Fruit fly (Drosophila melanogaster) whole organism, embryonic: Measurements from ENCODE around the gene shd.

ENCODE experiments used
- CG10267 ChIP-seq: fragments of 200-800 bp; sonication (Bioruptor generic); optimal IDR thresholded peaks from 2 replicates; lab custom pipeline; 2018; ENCODE audit warnings: missing biosample characterization, mild to moderate bottlenecking, missing genetic modification characterization, moderate library complexity
- CG12769 ChIP-seq: fragments of 200-800 bp; sonication (Bioruptor generic); optimal IDR thresholded peaks from 2 replicates; lab custom pipeline; 2019; ENCODE audit warnings: missing biosample characterization, mild to moderate bottlenecking, missing genetic modification characterization, moderate library complexity
- CG13424 ChIP-seq: fragments of 200-800 bp; sonication (Bioruptor generic); optimal IDR thresholded peaks from 2 replicates; lab custom pipeline; 2019; ENCODE audit warnings: missing biosample characterization, mild to moderate bottlenecking, missing genetic modification characterization, moderate library complexity
- CG13894 ChIP-seq: fragments of 200-800 bp; sonication (Bioruptor generic); optimal IDR thresholded peaks from 3 replicates; lab custom pipeline; 2018; ENCODE audit warnings: missing biosample characterization, mild to moderate bottlenecking, missing genetic modification characterization, moderate library complexity
- CG14014 ChIP-seq: fragments of 200-800 bp; sonication (Bioruptor generic); IDR thresholded peaks from 2 replicates; pipeline ENCODE4 v1.3.6; 2022; ENCODE audit warnings: missing biosample characterization, missing genetic modification characterization
- CG1647 ChIP-seq: fragments of 200-800 bp; sonication (Bioruptor generic); optimal IDR thresholded peaks from 3 replicates; lab custom pipeline; 2016; ENCODE audit warnings: missing biosample characterization, missing genetic modification characterization
- CG16779 ChIP-seq: fragments of 200-800 bp; sonication (Bioruptor generic); IDR thresholded peaks from 2 replicates; pipeline ENCODE4 v1.3.6; 2022; ENCODE audit warnings: missing biosample characterization, missing genetic modification characterization
- CG17829 ChIP-seq: fragments of 200-800 bp; optimal IDR thresholded peaks from 2 replicates; lab custom pipeline; 2019; ENCODE audit warnings: missing biosample characterization, mild to moderate bottlenecking, missing genetic modification characterization, moderate library complexity
- CG30020 ChIP-seq: fragments of 200-800 bp; optimal IDR thresholded peaks from 2 replicates; lab custom pipeline; 2019; ENCODE audit warnings: missing biosample characterization, mild to moderate bottlenecking, missing genetic modification characterization, moderate library complexity
- CG30431 ChIP-seq: fragments of 200-800 bp; sonication (Bioruptor generic); optimal IDR thresholded peaks from 2 replicates; lab custom pipeline; 2017; ENCODE audit warnings: missing biosample characterization, missing genetic modification characterization
- CG32532 ChIP-seq: fragments of 200-800 bp; sonication (Bioruptor generic); IDR thresholded peaks from 2 replicates; pipeline ENCODE4 v1.3.6; 2022; ENCODE audit warnings: missing biosample characterization, missing genetic modification characterization
- CG32767 ChIP-seq: fragments of 200-800 bp; sonication (Bioruptor generic); IDR thresholded peaks from 2 replicates; pipeline ENCODE4 v1.3.6; 2022; ENCODE audit warnings: missing biosample characterization, missing genetic modification characterization
- CG3281 ChIP-seq: fragments of 200-800 bp; sonication (Bioruptor generic); optimal IDR thresholded peaks from 3 replicates; lab custom pipeline; 2017; ENCODE audit warnings: missing biosample characterization, mild to moderate bottlenecking, missing genetic modification characterization
- CG33213 ChIP-seq: fragments of 200-800 bp; sonication (Bioruptor generic); optimal IDR thresholded peaks from 3 replicates; lab custom pipeline; 2016; ENCODE audit warnings: missing biosample characterization, missing genetic modification characterization
- CG3407 ChIP-seq: fragments of 200-800 bp; sonication (Bioruptor generic); optimal IDR thresholded peaks from 2 replicates; lab custom pipeline; 2018; ENCODE audit warnings: missing biosample characterization, mild to moderate bottlenecking, missing genetic modification characterization
- CG3838 ChIP-seq: fragments of 200-800 bp; sonication (Bioruptor generic); optimal IDR thresholded peaks from 3 replicates; lab custom pipeline; 2016; ENCODE audit warnings: missing biosample characterization, missing genetic modification characterization
- CG4617 ChIP-seq: fragments of 200-800 bp; sonication (Bioruptor generic); optimal IDR thresholded peaks from 3 replicates; lab custom pipeline; 2016; ENCODE audit warnings: missing biosample characterization, missing genetic modification characterization, borderline replicate concordance
- CG6654 ChIP-seq: fragments of 200-800 bp; sonication (Bioruptor generic); optimal IDR thresholded peaks from 2 replicates; lab custom pipeline; 2017; ENCODE audit warnings: missing biosample characterization, mild to moderate bottlenecking, missing genetic modification characterization
- CG6765 ChIP-seq: fragments of 200-800 bp; sonication (Bioruptor generic); optimal IDR thresholded peaks from 3 replicates; lab custom pipeline; 2017; ENCODE audit warnings: missing biosample characterization, mild to moderate bottlenecking, missing genetic modification characterization
- CG7556 ChIP-seq: fragments of 200-800 bp; sonication (Bioruptor generic); optimal IDR thresholded peaks from 2 replicates; lab custom pipeline; 2017; ENCODE audit warnings: missing biosample characterization, mild to moderate bottlenecking, missing genetic modification characterization
- Chrac-16 ChIP-seq: fragments of 200-800 bp; sonication (Bioruptor generic); optimal IDR thresholded peaks from 3 replicates; lab custom pipeline; 2016; ENCODE audit warnings: missing biosample characterization, missing genetic modification characterization
- Dip3 ChIP-seq: fragments of 200-800 bp; sonication (Bioruptor generic); optimal IDR thresholded peaks from 3 replicates; lab custom pipeline; 2016; ENCODE audit warnings: missing biosample characterization, missing genetic modification characterization
- Fer2 ChIP-seq: fragments of 200-800 bp; sonication (Bioruptor generic); optimal IDR thresholded peaks from 2 replicates; lab custom pipeline; 2018; ENCODE audit warnings: missing biosample characterization, mild to moderate bottlenecking, missing genetic modification characterization, moderate library complexity
- H2.0 ChIP-seq: fragments of 200-800 bp; sonication (Bioruptor generic); IDR thresholded peaks from 2 replicates; pipeline ENCODE4 v1.3.6; 2022; ENCODE audit warnings: missing biosample characterization, missing genetic modification characterization
- Opbp ChIP-seq: fragments of 200-800 bp; sonication (Bioruptor generic); IDR thresholded peaks from 3 replicates; pipeline ENCODE4 v1.3.6; 2022; ENCODE audit warnings: missing biosample characterization, missing genetic modification characterization; ENCODE audit not compliant: partially characterized antibody
- Sox100B ChIP-seq: fragments of 200-800 bp; sonication (Bioruptor generic); optimal IDR thresholded peaks from 3 replicates; lab custom pipeline; 2018; ENCODE audit warnings: missing biosample characterization, mild to moderate bottlenecking, missing genetic modification characterization
- Usf ChIP-seq: fragments of 200-800 bp; sonication (Bioruptor generic); optimal IDR thresholded peaks from 2 replicates; lab custom pipeline; 2017; ENCODE audit warnings: missing genotype, missing biosample characterization, missing genetic modification characterization
- bigmax ChIP-seq: fragments of 200-800 bp; sonication (Bioruptor generic); optimal IDR thresholded peaks from 2 replicates; lab custom pipeline; 2018; ENCODE audit warnings: missing biosample characterization, mild to moderate bottlenecking, missing genetic modification characterization
- cas ChIP-seq: fragments of 200-800 bp; sonication (Bioruptor generic); IDR thresholded peaks from 2 replicates; pipeline ENCODE4 v1.3.6; 2022; ENCODE audit warnings: missing biosample characterization, missing genetic modification characterization
- croc ChIP-seq: fragments of 200-800 bp; sonication (Bioruptor generic); conservative IDR thresholded peaks from 3 replicates; pipeline ENCODE4 v1.3.6; 2022; ENCODE audit warnings: missing biosample characterization, missing genetic modification characterization
- dati ChIP-seq: fragments of 200-800 bp; sonication (Bioruptor generic); IDR thresholded peaks from 2 replicates; pipeline ENCODE4 v1.3.6; 2022; ENCODE audit warnings: missing biosample characterization, missing genetic modification characterization
- dimm ChIP-seq: fragments of 200-800 bp; sonication (Bioruptor generic); IDR thresholded peaks from 2 replicates; pipeline ENCODE4 v1.3.6; 2022; ENCODE audit warnings: missing biosample characterization, missing genetic modification characterization
- dmrt11E ChIP-seq: fragments of 200-800 bp; sonication (Bioruptor generic); optimal IDR thresholded peaks from 3 replicates; lab custom pipeline; 2018; ENCODE audit warnings: missing biosample characterization, mild to moderate bottlenecking, missing genetic modification characterization, moderate library complexity
- dysf ChIP-seq: fragments of 200-800 bp; sonication (Bioruptor generic); IDR thresholded peaks from 3 replicates; pipeline ENCODE4 v1.3.6; 2022; ENCODE audit warnings: missing biosample characterization, missing genetic modification characterization
- eve ChIP-seq, 2 experiments: fragments of >200 bp; optimal IDR thresholded peaks; 2 replicates each; lab custom pipeline; 2017; ENCODE audit warnings: missing biosample characterization in 2 of 2, missing genetic modification characterization in 2 of 2
- eyg ChIP-seq: fragments of 200-800 bp; sonication (Bioruptor generic); optimal IDR thresholded peaks from 3 replicates; lab custom pipeline; 2016; ENCODE audit warnings: missing biosample characterization, missing genetic modification characterization
- ftz-f1 ChIP-seq: fragments of 200-800 bp; sonication (Bioruptor generic); optimal IDR thresholded peaks from 2 replicates; lab custom pipeline; 2016; ENCODE audit warnings: missing biosample characterization, missing genetic modification characterization
- gce ChIP-seq: fragments of 200-800 bp; sonication (Bioruptor generic); IDR thresholded peaks from 3 replicates; pipeline ENCODE4 v1.3.6; 2022; ENCODE audit warnings: missing biosample characterization, missing genetic modification characterization
- gcm ChIP-seq: fragments of 200-800 bp; sonication (Bioruptor generic); optimal IDR thresholded peaks from 2 replicates; lab custom pipeline; 2019; ENCODE audit warnings: missing biosample characterization, mild to moderate bottlenecking, missing genetic modification characterization, moderate library complexity
- gfzf ChIP-seq: fragments of 200-800 bp; sonication (Bioruptor generic); optimal IDR thresholded peaks from 2 replicates; lab custom pipeline; 2016; ENCODE audit warnings: missing biosample characterization, mild to moderate bottlenecking, missing genetic modification characterization, moderate library complexity
- lab ChIP-seq: fragments of 200-800 bp; sonication (Bioruptor generic); optimal IDR thresholded peaks from 3 replicates; lab custom pipeline; 2017; ENCODE audit warnings: missing biosample characterization, missing genetic modification characterization, mild to moderate bottlenecking, moderate library complexity, missing genetic modification reagents
- lbe ChIP-seq: fragments of 200-800 bp; sonication (Bioruptor generic); optimal IDR thresholded peaks from 2 replicates; lab custom pipeline; 2016; ENCODE audit warnings: missing biosample characterization, mild to moderate bottlenecking, missing genetic modification characterization
- lilli ChIP-seq: fragments of 200-800 bp; sonication (Bioruptor generic); optimal IDR thresholded peaks from 3 replicates; lab custom pipeline; 2016; ENCODE audit warnings: missing biosample characterization, missing genetic modification characterization
- pan ChIP-seq, 4 experiments: fragments of >200 bp in 3 of 4; fragments of 200-800 bp in 1 of 4; sonication (Bioruptor generic) in 1 of 4; optimal IDR thresholded peaks in 3 of 4; IDR thresholded peaks in 1 of 4; 2 replicates each; pipeline versions ENCODE4 v1.3.6 to Lab custom; 2017 to 2022; ENCODE audit warnings: missing biosample characterization in 2 of 4, missing genetic modification characterization in 2 of 4, mixed read lengths in 1 of 4
- phol ChIP-seq: fragments of 200-800 bp; sonication (Bioruptor generic); optimal IDR thresholded peaks from 3 replicates; lab custom pipeline; 2018; ENCODE audit warnings: missing biosample characterization, mild to moderate bottlenecking, missing genetic modification characterization, moderate library complexity
- sens-2 ChIP-seq: fragments of 200-800 bp; sonication (Bioruptor generic); IDR thresholded peaks from 2 replicates; pipeline ENCODE4 v1.3.6; 2022; ENCODE audit warnings: missing biosample characterization, missing genetic modification characterization
- tio ChIP-seq: fragments of 200-800 bp; sonication (Bioruptor generic); optimal IDR thresholded peaks from 2 replicates; lab custom pipeline; 2017; ENCODE audit warnings: missing biosample characterization, missing genetic modification characterization, inconsistent platforms
- z ChIP-seq: fragments of 200-800 bp; sonication (Bioruptor generic); IDR thresholded peaks from 3 replicates; pipeline ENCODE4 v1.3.6; 2022; ENCODE audit warnings: missing biosample characterization, missing genetic modification characterization
- zfh2 ChIP-seq: fragments of 200-800 bp; sonication (Bioruptor generic); optimal IDR thresholded peaks from 2 replicates; lab custom pipeline; 2016; ENCODE audit warnings: missing biosample characterization, missing genetic modification characterization

The shd gene

DNA sequence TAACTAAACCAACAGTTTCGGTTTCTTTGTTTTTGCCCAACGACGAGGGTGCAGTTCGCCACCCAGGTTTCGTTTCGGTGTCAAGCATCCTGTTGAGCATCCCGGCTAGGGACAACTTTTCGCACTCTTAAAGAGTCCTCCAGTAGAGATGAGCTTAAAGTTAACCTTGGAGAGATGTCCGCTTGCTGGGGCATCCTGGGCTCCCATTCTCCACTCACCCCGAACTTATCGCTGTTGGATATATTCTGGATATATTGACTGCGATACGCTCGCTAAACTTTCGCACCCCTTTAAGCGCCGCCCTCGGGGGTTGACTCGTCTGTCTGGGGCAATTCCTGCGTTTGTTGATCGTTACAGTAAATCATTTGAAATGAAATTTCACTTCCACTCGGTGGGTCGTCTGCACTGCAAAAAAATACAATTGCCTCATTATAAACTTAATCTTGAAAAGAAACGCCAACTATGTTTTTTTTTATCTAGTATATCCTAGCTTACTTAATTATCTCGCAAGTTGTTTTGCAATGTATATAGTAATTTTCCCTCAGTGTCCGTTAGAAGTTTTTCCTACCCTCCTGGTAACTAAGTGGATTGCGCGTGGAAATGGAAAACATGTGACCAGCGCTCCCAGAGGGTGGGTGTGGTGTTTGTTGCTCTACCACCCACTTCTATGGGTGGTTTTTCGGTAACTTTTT, 47.5 kb downstream of the shd start (continued):
- peak; percentile 71 for TF ChIP-seq croc
- no peak for TF ChIP-seq gfzf
- TF ChIP-seq lab (GFP tag; lab: Kevin White, UChicago) = peak; percentile 66
- peak; percentile 67 for TF ChIP-seq phol (tag; lab: Kevin White, UChicago)
- no peak for TF ChIP-seq CG3838 (GFP tag; lab: Kevin White, UChicago)
- peak; percentile 73 for TF ChIP-seq dmrt11E (tag; lab: Kevin White, UChicago)
- TF ChIP-seq cas (GFP tag; lab: Robert Waterston, UW) = 0 out of 2 replicates have a peak, but pooled peaks have one; percentile 14
- peak; percentile 78 for TF ChIP-seq CG12769
- peak; percentile 75; the same call in 1 of the 2 replicates for TF ChIP-seq CG32767
- peak; percentile 27 for TF ChIP-seq Dip3 (GFP tag; lab: Kevin White, UChicago)
- no peak for TF ChIP-seq lbe (GFP tag; lab: Kevin White, UChicago)
- peak; percentile 69 for TF ChIP-seq CG3281 (GFP tag; lab: Kevin White, UChicago)
- TF ChIP-seq dimm (GFP tag; lab: Robert Waterston, UW) = peak; percentile 64
- TF ChIP-seq CG13894 = peak; percentile 82
- peak; percentile 65 for TF ChIP-seq CG16779 (GFP tag; lab: Robert Waterston, UW)
- peak; percentile 44 for TF ChIP-seq zfh2 (GFP tag; lab: Kevin White, UChicago)
- TF ChIP-seq pan (optimal IDR thresholded peaks at IDR 0.05; lab: Kevin White, UChicago) = no peak
- peak in 1 of 2 experiments; percentile 85 for TF ChIP-seq pan (GFP tag; optimal IDR thresholded peaks at IDR 0.05 in 1 of 2, IDR thresholded peaks at IDR 0.05 in 1 of 2)
- TF ChIP-seq z (GFP tag; lab: Robert Waterston, UW) = peak; percentile 55; the same call in 2 of the 3 replicates
- no peak for TF ChIP-seq Opbp (GFP tag; lab: Robert Waterston, UW)
- peak; percentile 71 for TF ChIP-seq Sox100B (GFP tag; lab: Kevin White, UChicago)
- TF ChIP-seq CG33213 (GFP tag; lab: Kevin White, UChicago) = peak; percentile 62
- TF ChIP-seq CG6654 (GFP tag; lab: Kevin White, UChicago) = no peak
- TF ChIP-seq sens-2 (GFP tag; lab: Robert Waterston, UW) = peak; percentile 56; the same call in 1 of the 2 replicates
- peak; percentile 19 for TF ChIP-seq Usf
- TF ChIP-seq CG30431 (GFP tag; lab: Kevin White, UChicago) = peak; percentile 58
- TF ChIP-seq CG1647 (GFP tag; lab: Kevin White, UChicago) = peak; percentile 41
- peak in 1 of 2 experiments; percentile 92 for TF ChIP-seq eve (GFP tag; optimal IDR thresholded peaks at IDR 0.05; lab: Kevin White, UChicago)
- TF ChIP-seq gcm = peak; percentile 75
- TF ChIP-seq gce (GFP tag; lab: Robert Waterston, UW) = peak; percentile 87
- TF ChIP-seq CG32532 (GFP tag; lab: Robert Waterston, UW) = peak; percentile 75
- TF ChIP-seq CG4617 = no peak
- TF ChIP-seq lilli (GFP tag; lab: Kevin White, UChicago) = peak; percentile 80
- TF ChIP-seq CG14014 (GFP tag; lab: Robert Waterston, UW) = peak; percentile 86
- TF ChIP-seq H2.0 = peak; percentile 82
- no peak for TF ChIP-seq CG30020
- TF ChIP-seq CG7556 = peak; percentile 88
- TF ChIP-seq dati (GFP tag; lab: Robert Waterston, UW) = peak; percentile 2; the same call in 1 of the 2 replicates
- peak; percentile 87 for TF ChIP-seq dysf (GFP tag; lab: Robert Waterston, UW)
- peak; percentile 73 for TF ChIP-seq eyg (GFP tag; lab: Kevin White, UChicago)
- no peak for TF ChIP-seq ftz-f1 (GFP tag; lab: Kevin White, UChicago)
- peak; percentile 75 for TF ChIP-seq CG10267 (tag; lab: Kevin White, UChicago)
- peak; percentile 87 for TF ChIP-seq CG13424 (tag; lab: Kevin White, UChicago)
- peak; percentile 69 for TF ChIP-seq tio (GFP tag; lab: Kevin White, UChicago)
- TF ChIP-seq Fer2 (tag; lab: Kevin White, UChicago) = peak; percentile 46
- TF ChIP-seq CG17829 (tag; lab: Kevin White, UChicago) = peak; percentile 70
- peak; percentile 53 for TF ChIP-seq CG3407
- TF ChIP-seq CG6765 (GFP tag; lab: Kevin White, UChicago) = peak; percentile 70
- TF ChIP-seq bigmax (GFP tag; lab: Kevin White, UChicago) = no peak
- peak; percentile 60 for TF ChIP-seq Chrac-16 (GFP tag; lab: Kevin White, UChicago)
